Worm (Caenorhabditis elegans) whole organism, late embryonic: ENCODE results near the gene W01D2.1.

ENCODE experiments used
- ama-1 ChIP-seq: fragments of 150-350 bp; optimal IDR thresholded peaks from 2 replicates; lab custom pipeline; 2014
- ceh-30 ChIP-seq: fragments of 150-350 bp; optimal IDR thresholded peaks from 2 replicates; lab custom pipeline; 2014; ENCODE audit warnings: missing biosample characterization, missing genetic modification characterization
- ceh-45 ChIP-seq: fragments of 200-800 bp; sonication (Bioruptor generic); IDR thresholded peaks from 2 replicates; pipeline ENCODE4 v1.3.6; 2022; ENCODE audit warnings: missing genetic modification reagents, missing genetic modification characterization, missing compliant biosample characterization
- che-1 ChIP-seq: sonication (generic microtip); optimal IDR thresholded peaks from 2 replicates; lab custom pipeline; 2016; ENCODE audit warnings: mild to moderate bottlenecking, missing genetic modification characterization, missing compliant biosample characterization
- dmd-4 ChIP-seq: sonication (generic microtip); optimal IDR thresholded peaks from 2 replicates; lab custom pipeline; 2016; ENCODE audit warnings: borderline replicate concordance, missing genetic modification characterization, missing compliant biosample characterization
- fkh-10 ChIP-seq: fragments of 150-350 bp; optimal IDR thresholded peaks from 2 replicates; lab custom pipeline; 2014; ENCODE audit warnings: missing biosample characterization, missing genetic modification reagents, missing genetic modification characterization
- hlh-30 ChIP-seq: sonication (generic microtip); optimal IDR thresholded peaks from 2 replicates; lab custom pipeline; 2017; ENCODE audit warnings: antibody characterized with exemption, missing genetic modification characterization, missing compliant biosample characterization; ENCODE audit not compliant: insufficient read depth
- nhr-11 ChIP-seq: fragments of 150-350 bp; optimal IDR thresholded peaks from 2 replicates; lab custom pipeline; 2014; ENCODE audit warnings: missing biosample characterization, missing genetic modification characterization
- odd-2 ChIP-seq: sonication (generic microtip); optimal IDR thresholded peaks from 2 replicates; lab custom pipeline; 2017; ENCODE audit warnings: antibody characterized with exemption, mild to moderate bottlenecking, missing genetic modification characterization, missing compliant biosample characterization
- pag-3 ChIP-seq: sonication (generic microtip); optimal IDR thresholded peaks from 2 replicates; lab custom pipeline; 2016; ENCODE audit warnings: missing compliant biosample characterization, missing genetic modification characterization, borderline replicate concordance
- pat-9 ChIP-seq: fragments of 200-800 bp; sonication (Bioruptor generic); optimal IDR thresholded peaks from 2 replicates; lab custom pipeline; 2018; ENCODE audit warnings: mild to moderate bottlenecking, missing genetic modification characterization, moderate library complexity, missing compliant biosample characterization
- pha-4 ChIP-seq: fragments of 150-350 bp; optimal IDR thresholded peaks from 2 replicates; lab custom pipeline; 2018; ENCODE audit warnings: missing biosample characterization, missing genetic modification reagents, missing genetic modification characterization
- rnt-1 ChIP-seq: sonication (generic microtip); optimal IDR thresholded peaks from 2 replicates; lab custom pipeline; 2016; ENCODE audit warnings: missing genetic modification characterization, missing compliant biosample characterization
- tbx-7 ChIP-seq: sonication (generic microtip); optimal IDR thresholded peaks from 2 replicates; lab custom pipeline; 2016; ENCODE audit warnings: missing genotype, missing genetic modification characterization, missing compliant biosample characterization

DNA sequence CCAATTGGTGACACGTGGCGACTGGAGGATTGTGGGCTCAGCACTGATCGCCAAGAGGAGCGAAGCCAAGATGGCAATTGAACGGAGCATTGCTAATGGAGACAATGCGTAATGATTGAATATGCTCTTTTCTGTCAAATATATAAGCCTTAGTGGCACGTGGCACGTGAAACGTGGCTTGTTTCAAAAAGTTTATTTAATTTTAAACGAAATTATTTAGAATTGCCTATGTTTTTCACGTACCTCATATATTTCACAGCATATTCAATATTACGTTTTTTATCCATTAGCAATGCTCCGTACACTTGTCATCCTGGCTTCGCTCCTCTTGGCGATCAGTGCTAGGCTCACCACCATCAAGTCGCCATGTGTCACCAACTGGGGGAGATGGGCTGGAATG, 29.4 kb upstream of the W01D2.1 start, which contains the start of gene Y54E2A.9:
- no peak for TF ChIP-seq ama-1 (lab: Kevin White, UChicago)
- no peak for TF ChIP-seq pag-3 (tag; lab: Kevin White, UChicago)
- TF ChIP-seq tbx-7 (tag; lab: Kevin White, UChicago), result no peak
- no peak for TF ChIP-seq ceh-45
- TF ChIP-seq odd-2, result no peak
- TF ChIP-seq nhr-11 (tag; lab: Kevin White, UChicago), result no peak
- TF ChIP-seq hlh-30, result no peak
- TF ChIP-seq pat-9 (tag; lab: Kevin White, UChicago), result no peak
- no peak for TF ChIP-seq che-1 (tag; lab: Kevin White, UChicago)
- TF ChIP-seq ceh-30 (tag; lab: Kevin White, UChicago), result no peak
- TF ChIP-seq pha-4 (tag; lab: Kevin White, UChicago), result no peak
- no peak for TF ChIP-seq dmd-4
- TF ChIP-seq rnt-1, result no peak
- no peak for TF ChIP-seq fkh-10 (GFP tag; lab: Kevin White, UChicago)
